Fruit fly (Drosophila melanogaster): ENCODE data around the gene mtd.
A peak's percentile ranks its signal among the peaks of the same experiment; 100 is the strongest.

Gene mtd

DNA sequence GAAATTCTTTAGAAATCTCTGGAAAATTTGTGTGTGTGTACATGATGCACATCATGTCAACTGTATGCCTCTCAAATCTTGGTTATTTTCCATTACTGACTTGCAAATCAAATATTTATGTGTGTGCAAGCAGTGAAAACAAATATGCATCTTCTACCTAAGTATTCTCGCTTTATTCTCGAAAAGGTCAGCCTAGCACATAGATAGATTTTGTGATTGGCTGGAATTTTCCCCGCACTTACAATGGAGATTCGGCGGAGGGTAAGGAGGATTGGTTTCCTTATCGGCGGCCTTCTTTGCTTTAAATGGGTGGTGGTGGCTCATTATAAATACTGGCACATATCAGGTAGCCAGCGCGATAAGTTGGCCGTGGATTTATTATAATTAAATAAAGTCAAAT is 22.3 kb downstream of the mtd start (continued):
- TF ChIP-seq sisA (GFP tag; IDR thresholded peaks at IDR 0.05) (no peak), Sox100B (GFP tag; optimal IDR thresholded peaks at IDR 0.05) (no peak), gt (GFP tag; IDR thresholded peaks at IDR 0.05) (no peak), Bgb (GFP tag; IDR thresholded peaks at IDR 0.05; ENCODE audit: partially characterized antibody) (no peak), CG13424 (tag; optimal IDR thresholded peaks at IDR 0.05) (peak; percentile 12), CG6813 (GFP tag; optimal IDR thresholded peaks at IDR 0.05) (peak; percentile 23), D (optimal IDR thresholded peaks at IDR 0.05) (no peak), D (GFP tag; optimal IDR thresholded peaks at IDR 0.05) (peak; percentile 20), gem (tag; optimal IDR thresholded peaks at IDR 0.05) (peak; percentile 29), sima (GFP tag; optimal IDR thresholded peaks at IDR 0.05) (no peak), HLHmδ (GFP tag; optimal IDR thresholded peaks at IDR 0.05) (peak; percentile 2), CG3726 (GFP tag; IDR thresholded peaks at IDR 0.05) (no peak), CG4820 (GFP tag; optimal IDR thresholded peaks at IDR 0.05) (peak; percentile 8), CG2199 (GFP tag; IDR thresholded peaks at IDR 0.05) (no peak), Lhr (GFP tag; optimal IDR thresholded peaks at IDR 0.05) (peak; percentile 13), slbo (GFP tag; IDR thresholded peaks at IDR 0.05) (no peak), gcm2 (GFP tag; optimal IDR thresholded peaks at IDR 0.05) (no peak), prd (optimal IDR thresholded peaks at IDR 0.05) (no peak), prd (GFP tag; IDR thresholded peaks at IDR 0.05) (no peak), lab (GFP tag; optimal IDR thresholded peaks at IDR 0.05) (no peak), CoRest (tag; optimal IDR thresholded peaks at IDR 0.05) (no peak), ac (GFP tag; optimal IDR thresholded peaks at IDR 0.05) (peak; percentile 68), CG18764 (GFP tag; optimal IDR thresholded peaks at IDR 0.05) (no peak), CG12071 (GFP tag; optimal IDR thresholded peaks at IDR 0.05) (no peak), eyg (GFP tag; optimal IDR thresholded peaks at IDR 0.05) (no peak), lola (GFP tag; optimal IDR thresholded peaks at IDR 0.05) (peak in 1 of 3 experiments; percentile 48), CG2202 (tag; optimal IDR thresholded peaks at IDR 0.05) (peak; percentile 42), crc (GFP tag; optimal IDR thresholded peaks at IDR 0.05) (no peak), pum (GFP tag; optimal IDR thresholded peaks at IDR 0.05) (no peak), CG4730 (GFP tag; IDR thresholded peaks at IDR 0.05) (no peak), CG2712 (tag; optimal IDR thresholded peaks at IDR 0.05) (peak; percentile 11), CG13296 (GFP tag; optimal IDR thresholded peaks at IDR 0.05) (no peak), CG9609 (GFP tag; optimal IDR thresholded peaks at IDR 0.05) (no peak), slou (GFP tag; optimal IDR thresholded peaks at IDR 0.05) (no peak), tup (GFP tag; optimal IDR thresholded peaks at IDR 0.05) (no peak), CG13624 (GFP tag; optimal IDR thresholded peaks at IDR 0.05) (no peak), CG6791 (GFP tag; IDR thresholded peaks at IDR 0.05; ENCODE audit: partially characterized antibody) (no peak), CG33557 (GFP tag; optimal IDR thresholded peaks at IDR 0.05) (peak; percentile 35), twi (tag; optimal IDR thresholded peaks at IDR 0.05) (peak; percentile 53), Dfd (GFP tag; optimal IDR thresholded peaks at IDR 0.05) (no peak), cato (GFP tag; optimal IDR thresholded peaks at IDR 0.05; ENCODE audit: borderline replicate concordance) (no peak), Aef1 (GFP tag; IDR thresholded peaks at IDR 0.05) (no peak), fd3F (GFP tag; optimal IDR thresholded peaks at IDR 0.05) (no peak), zen (tag; optimal IDR thresholded peaks at IDR 0.05) (peak; percentile 53)

Measured in whole organism, embryonic.